Worm (Caenorhabditis elegans) whole organism, young adult: ENCODE measurements around the gene ech-9.

Experiments used
- C17E4.6 ChIP-seq: fragments of 200-800 bp; sonication (Bioruptor generic); IDR thresholded peaks from 2 replicates; pipeline ENCODE4 v1.3.6; 2022; ENCODE audit warnings: missing genetic modification reagents, missing genetic modification characterization, missing compliant biosample characterization
- F10E7.11 ChIP-seq: sonication (generic microtip); optimal IDR thresholded peaks from 2 replicates; lab custom pipeline; 2017; ENCODE audit warnings: mild to moderate bottlenecking, missing genetic modification characterization, moderate library complexity, missing compliant biosample characterization
- F33H1.4 ChIP-seq: fragments of 200-800 bp; sonication (Bioruptor generic); IDR thresholded peaks from 2 replicates; pipeline ENCODE4 v1.3.6; 2022; ENCODE audit warnings: missing genetic modification reagents, missing genetic modification characterization, missing compliant biosample characterization
- F52B5.7 ChIP-seq: sonication (generic microtip); optimal IDR thresholded peaks from 2 replicates; lab custom pipeline; 2016; ENCODE audit warnings: mild to moderate bottlenecking, missing genetic modification characterization, missing compliant biosample characterization
- ZK185.1 ChIP-seq: sonication (generic microtip); optimal IDR thresholded peaks from 2 replicates; lab custom pipeline; 2016; ENCODE audit warnings: mild to moderate bottlenecking, missing genetic modification characterization, missing compliant biosample characterization; ENCODE audit not compliant: poor library complexity, severe bottlenecking
- akir-1 ChIP-seq: fragments of 200-800 bp; sonication (Bioruptor generic); optimal IDR thresholded peaks from 2 replicates; lab custom pipeline; 2018; ENCODE audit warnings: mild to moderate bottlenecking, missing genetic modification characterization, moderate library complexity, missing compliant biosample characterization
- attf-3 ChIP-seq: fragments of 200-800 bp; sonication (Bioruptor generic); conservative IDR thresholded peaks from 2 replicates; pipeline ENCODE4 v1.3.6; 2022; ENCODE audit warnings: missing genetic modification reagents, missing genetic modification characterization, missing compliant biosample characterization
- attf-5 ChIP-seq: fragments of 200-800 bp; sonication (Bioruptor generic); optimal IDR thresholded peaks from 2 replicates; lab custom pipeline; 2018; ENCODE audit warnings: mild to moderate bottlenecking, missing genetic modification characterization, missing compliant biosample characterization
- ccch-3 ChIP-seq: fragments of 200-800 bp; sonication (Bioruptor generic); optimal IDR thresholded peaks from 2 replicates; lab custom pipeline; 2018; ENCODE audit warnings: mild to moderate bottlenecking, missing genetic modification characterization, missing compliant biosample characterization
- cebp-1 ChIP-seq, 2 experiments: fragments of 200-800 bp in 1 of 2; sonication (Bioruptor generic) in 1 of 2; sonication (generic microtip) in 1 of 2; IDR thresholded peaks in 1 of 2; optimal IDR thresholded peaks in 1 of 2; 2 replicates each; pipeline versions ENCODE4 v1.3.6 to Lab custom; 2017 to 2022; ENCODE audit warnings: missing compliant biosample characterization in 2 of 2, missing genetic modification characterization in 2 of 2, mild to moderate bottlenecking in 1 of 2, missing genetic modification reagents in 1 of 2, moderate library complexity in 1 of 2
- cebp-2 ChIP-seq: fragments of 200-800 bp; sonication (Bioruptor generic); IDR thresholded peaks from 2 replicates; pipeline ENCODE4 v1.3.6; 2022; ENCODE audit warnings: missing genetic modification characterization, missing compliant biosample characterization
- ceh-27 ChIP-seq: fragments of 200-800 bp; sonication (Bioruptor generic); optimal IDR thresholded peaks from 2 replicates; lab custom pipeline; 2018; ENCODE audit warnings: mild to moderate bottlenecking, missing genetic modification characterization, moderate library complexity, missing compliant biosample characterization
- ceh-79 ChIP-seq: sonication (generic microtip); optimal IDR thresholded peaks from 2 replicates; lab custom pipeline; 2017; ENCODE audit warnings: mild to moderate bottlenecking, missing genetic modification characterization, missing compliant biosample characterization
- ekl-4 ChIP-seq: fragments of 200-800 bp; sonication (Bioruptor generic); IDR thresholded peaks from 2 replicates; pipeline ENCODE4 v1.3.6; 2022; ENCODE audit warnings: missing genetic modification reagents, missing genetic modification characterization, missing compliant biosample characterization
- him-1 ChIP-seq: sonication (generic microtip); optimal IDR thresholded peaks from 2 replicates; lab custom pipeline; 2016; ENCODE audit warnings: missing genotype, missing genetic modification reagents, missing genetic modification characterization, missing compliant biosample characterization
- hmg-20 ChIP-seq: fragments of 200-800 bp; sonication (Bioruptor generic); IDR thresholded peaks from 2 replicates; pipeline ENCODE4 v1.3.6; 2022; ENCODE audit warnings: missing genetic modification reagents, missing genetic modification characterization, missing compliant biosample characterization
- hrde-1 ChIP-seq: sonication (generic microtip); optimal IDR thresholded peaks from 2 replicates; lab custom pipeline; 2016; ENCODE audit warnings: missing genetic modification characterization, mild to moderate bottlenecking, missing compliant biosample characterization, moderate library complexity, missing genotype, missing genetic modification reagents, borderline replicate concordance
- hsf-1 ChIP-seq: fragments of 200-800 bp; sonication (Bioruptor generic); IDR thresholded peaks from 2 replicates; pipeline ENCODE4 v1.3.6; 2022; ENCODE audit warnings: missing genetic modification reagents, missing genetic modification characterization, missing compliant biosample characterization
- lag-1 ChIP-seq: fragments of 200-800 bp; sonication (Bioruptor generic); IDR thresholded peaks from 2 replicates; pipeline ENCODE4 v1.3.6; 2022; ENCODE audit warnings: missing genetic modification reagents, missing genetic modification characterization, missing compliant biosample characterization
- lin-26 ChIP-seq: fragments of 200-800 bp; sonication (Bioruptor generic); IDR thresholded peaks from 2 replicates; pipeline ENCODE4 v1.3.6; 2022; ENCODE audit warnings: missing genetic modification reagents, missing genetic modification characterization, missing compliant biosample characterization
- lin-35 ChIP-seq, 3 experiments: fragments of 150-350 bp in 2 of 3; sonication (generic microtip) in 1 of 3; optimal IDR thresholded peaks; 2 replicates each; lab custom pipeline; 2014 to 2018; ENCODE audit warnings: missing biosample characterization in 3 of 3, missing genetic modification characterization in 3 of 3, missing genetic modification reagents in 3 of 3
- lin-40 ChIP-seq: sonication (generic microtip); optimal IDR thresholded peaks from 2 replicates; lab custom pipeline; 2016; ENCODE audit warnings: missing genetic modification characterization, mild to moderate bottlenecking, missing compliant biosample characterization, missing genotype, missing genetic modification reagents
- lsy-27 ChIP-seq: sonication (generic microtip); optimal IDR thresholded peaks from 2 replicates; lab custom pipeline; 2017; ENCODE audit warnings: missing genetic modification characterization, mild to moderate bottlenecking, missing compliant biosample characterization, antibody characterized with exemption, missing genotype, borderline replicate concordance; ENCODE audit not compliant: insufficient read depth
- madf-6 ChIP-seq: fragments of 200-800 bp; sonication (Bioruptor generic); IDR thresholded peaks from 2 replicates; pipeline ENCODE4 v1.3.6; 2022; ENCODE audit warnings: missing genetic modification reagents, missing genetic modification characterization, missing compliant biosample characterization
- mes-4 ChIP-seq: sonication (generic microtip); optimal IDR thresholded peaks from 2 replicates; lab custom pipeline; 2016; ENCODE audit warnings: missing genotype, missing genetic modification characterization, missing compliant biosample characterization
- nfyb-1 ChIP-seq: fragments of 200-800 bp; sonication (Bioruptor generic); IDR thresholded peaks from 2 replicates; pipeline ENCODE4 v1.3.6; 2022; ENCODE audit warnings: missing genetic modification reagents, missing genetic modification characterization, missing compliant biosample characterization
- nhr-80 ChIP-seq: sonication (generic microtip); optimal IDR thresholded peaks from 2 replicates; lab custom pipeline; 2016; ENCODE audit warnings: missing genetic modification characterization, missing compliant biosample characterization
- nhr-90 ChIP-seq: sonication (generic microtip); optimal IDR thresholded peaks from 2 replicates; lab custom pipeline; 2016; ENCODE audit warnings: missing genotype, mild to moderate bottlenecking, missing genetic modification characterization, missing compliant biosample characterization
- pbrm-1 ChIP-seq: fragments of 200-800 bp; sonication (Bioruptor generic); IDR thresholded peaks from 2 replicates; pipeline ENCODE4 v1.3.6; 2022; ENCODE audit warnings: missing genetic modification reagents, missing genetic modification characterization, missing compliant biosample characterization
- rec-8 ChIP-seq, 2 experiments: sonication (generic microtip); optimal IDR thresholded peaks; 2 replicates each; lab custom pipeline; 2016; ENCODE audit warnings: mild to moderate bottlenecking in 2 of 2, missing genetic modification characterization in 2 of 2, missing genetic modification reagents in 2 of 2, missing genotype in 2 of 2, missing biosample characterization in 1 of 2, missing compliant biosample characterization in 1 of 2, moderate library complexity in 1 of 2
- sea-2 ChIP-seq: fragments of 200-800 bp; sonication (Bioruptor generic); IDR thresholded peaks from 2 replicates; pipeline ENCODE4 v1.3.6; 2022; ENCODE audit warnings: missing genetic modification characterization, missing compliant biosample characterization
- snpc-1.3 ChIP-seq: sonication (generic microtip); optimal IDR thresholded peaks from 2 replicates; lab custom pipeline; 2017; ENCODE audit warnings: missing genetic modification characterization, mild to moderate bottlenecking, missing compliant biosample characterization, antibody characterized with exemption, moderate library complexity, missing genotype, missing genetic modification reagents; ENCODE audit not compliant: insufficient read depth
- somi-1 ChIP-seq: fragments of 200-800 bp; sonication (Bioruptor generic); optimal IDR thresholded peaks from 2 replicates; lab custom pipeline; 2018; ENCODE audit warnings: mild to moderate bottlenecking, missing genetic modification characterization, missing compliant biosample characterization
- sptf-2 ChIP-seq: fragments of 200-800 bp; sonication (Bioruptor generic); optimal IDR thresholded peaks from 2 replicates; lab custom pipeline; 2018; ENCODE audit warnings: mild to moderate bottlenecking, missing genetic modification characterization, missing compliant biosample characterization
- tbp1 ChIP-seq: fragments of 200-800 bp; sonication (Bioruptor generic); optimal IDR thresholded peaks from 2 replicates; lab custom pipeline; 2018; ENCODE audit warnings: mild to moderate bottlenecking, missing genetic modification characterization, missing compliant biosample characterization
- tlf-1 ChIP-seq: fragments of 200-800 bp; sonication (Bioruptor generic); optimal IDR thresholded peaks from 2 replicates; lab custom pipeline; 2018; ENCODE audit warnings: mild to moderate bottlenecking, missing genetic modification characterization, missing compliant biosample characterization
- zfh-2 ChIP-seq: fragments of 200-800 bp; sonication (Bioruptor generic); conservative IDR thresholded peaks from 2 replicates; pipeline ENCODE4 v1.3.6; 2022; ENCODE audit warnings: missing genetic modification reagents, missing genetic modification characterization, missing compliant biosample characterization
- ztf-18 ChIP-seq: sonication (generic microtip); optimal IDR thresholded peaks from 2 replicates; lab custom pipeline; 2016; ENCODE audit warnings: missing genotype, mild to moderate bottlenecking, missing genetic modification characterization, missing compliant biosample characterization
- ztf-26 ChIP-seq: sonication (generic microtip); optimal IDR thresholded peaks from 2 replicates; lab custom pipeline; 2017; ENCODE audit warnings: missing genetic modification characterization, missing compliant biosample characterization
- ztf-28 ChIP-seq: fragments of 200-800 bp; sonication (Bioruptor generic); IDR thresholded peaks from 2 replicates; pipeline ENCODE4 v1.3.6; 2022; ENCODE audit warnings: missing genetic modification reagents, missing genetic modification characterization, missing compliant biosample characterization
- ztf-3 ChIP-seq: fragments of 200-800 bp; sonication (Bioruptor generic); optimal IDR thresholded peaks from 2 replicates; lab custom pipeline; 2018; ENCODE audit warnings: mild to moderate bottlenecking, missing genetic modification characterization, missing compliant biosample characterization

The ech-9 gene

DNA sequence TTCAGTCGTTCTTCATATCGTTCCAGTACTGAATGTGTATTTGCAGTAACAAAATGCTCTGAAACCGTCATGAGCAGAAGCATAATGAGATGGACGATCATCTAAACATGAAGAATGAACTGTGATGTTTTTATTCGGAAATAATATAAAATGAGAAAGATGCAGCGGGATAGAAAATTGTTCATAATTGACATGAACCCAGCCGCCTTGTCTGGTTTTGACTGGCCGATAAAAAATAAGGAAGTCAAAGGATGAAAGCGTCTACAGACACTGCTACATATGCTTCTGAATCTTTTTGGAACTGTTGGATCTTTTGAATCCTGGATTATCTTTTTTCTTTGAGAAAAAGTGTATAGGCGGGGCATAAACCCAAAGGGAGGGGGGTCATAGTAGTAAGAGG lies 24.4 kb upstream of the ech-9 start, which contains the start of gene F01G10.9:
TSS of gene F01G10.9 (minus strand) at position 101 of the 400 bp plus-strand sequence.
- TF ChIP-seq ztf-28 (GFP tag; lab: Robert Waterston, UW) (no peak), akir-1 (GFP tag; lab: Kevin White, UChicago) (no peak), cebp-2 (GFP tag; lab: Robert Waterston, UW) (no peak), lin-26 (GFP tag; lab: Robert Waterston, UW) (no peak), madf-6 (GFP tag; lab: Robert Waterston, UW) (no peak), snpc-1.3 (tag; lab: Kevin White, UChicago) (no peak), lag-1 (GFP tag; lab: Robert Waterston, UW) (no peak), ccch-3 (GFP tag; lab: Kevin White, UChicago) (no peak), ztf-3 (GFP tag; lab: Kevin White, UChicago) (no peak), hmg-20 (GFP tag; lab: Robert Waterston, UW) (no peak), tbp1 (GFP tag; lab: Kevin White, UChicago) (no peak), ztf-26 (tag; lab: Kevin White, UChicago) (no peak), hrde-1 (tag; lab: Kevin White, UChicago) (no peak), nhr-90 (tag; lab: Kevin White, UChicago) (no peak), hsf-1 (no peak), cebp-1 (GFP tag; IDR thresholded peaks at IDR 0.05; lab: Robert Waterston, UW) (no peak), cebp-1 (tag; optimal IDR thresholded peaks at IDR 0.05; lab: Kevin White, UChicago) (no peak), nhr-80 (no peak), mes-4 (tag; lab: Kevin White, UChicago) (no peak), zfh-2 (GFP tag; lab: Robert Waterston, UW) (no peak)
- TF ChIP-seq, all 124 proteins: peak for 0

DNA sequence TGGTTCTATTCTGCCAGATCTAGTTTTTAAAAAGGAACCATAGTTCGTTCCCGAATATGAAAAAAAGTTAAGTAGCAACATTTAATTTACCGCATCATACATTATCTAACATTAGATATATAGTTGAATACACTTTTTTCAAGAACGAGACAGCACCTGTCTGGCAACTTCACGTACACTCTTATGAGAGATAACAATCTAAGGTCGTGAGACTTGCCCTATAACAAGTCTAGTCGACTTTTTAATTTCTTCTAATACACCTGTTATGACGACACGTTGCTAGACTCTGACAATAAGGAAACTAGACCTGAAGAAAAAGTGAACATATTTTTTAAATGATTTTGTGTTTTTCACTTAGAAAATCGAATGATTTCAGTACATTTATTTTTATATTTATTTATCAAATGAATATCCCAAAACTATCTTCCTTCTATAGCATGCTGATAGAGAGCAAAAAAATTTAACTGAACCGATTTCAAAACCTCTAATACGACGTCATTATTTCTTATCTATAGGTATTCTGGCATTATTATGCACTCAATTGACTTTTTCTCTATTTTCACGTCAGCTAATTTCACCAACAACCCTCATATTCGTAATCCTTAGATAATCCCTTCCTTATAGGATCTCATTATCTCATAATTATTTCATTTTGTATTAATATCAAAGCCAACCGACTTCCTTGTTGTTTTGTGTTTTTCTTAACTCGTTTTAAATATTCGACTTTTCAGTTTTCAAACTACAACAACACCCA lies 17.9 kb upstream of the ech-9 start:
- TF ChIP-seq nfyb-1 (GFP tag; lab: Robert Waterston, UW), result no peak
- TF ChIP-seq cebp-1 (GFP tag; IDR thresholded peaks at IDR 0.05; lab: Robert Waterston, UW), result no peak
- peak; percentile 9 for TF ChIP-seq cebp-1 (tag; optimal IDR thresholded peaks at IDR 0.05; lab: Kevin White, UChicago)
- TF ChIP-seq rec-8 (tag; optimal IDR thresholded peaks at IDR 0.05; lab: Kevin White, UChicago), result no peak
- TF ChIP-seq ekl-4 (GFP tag; lab: Robert Waterston, UW), result 0 out of 2 replicates have a peak, but pooled peaks have one; percentile 5

DNA sequence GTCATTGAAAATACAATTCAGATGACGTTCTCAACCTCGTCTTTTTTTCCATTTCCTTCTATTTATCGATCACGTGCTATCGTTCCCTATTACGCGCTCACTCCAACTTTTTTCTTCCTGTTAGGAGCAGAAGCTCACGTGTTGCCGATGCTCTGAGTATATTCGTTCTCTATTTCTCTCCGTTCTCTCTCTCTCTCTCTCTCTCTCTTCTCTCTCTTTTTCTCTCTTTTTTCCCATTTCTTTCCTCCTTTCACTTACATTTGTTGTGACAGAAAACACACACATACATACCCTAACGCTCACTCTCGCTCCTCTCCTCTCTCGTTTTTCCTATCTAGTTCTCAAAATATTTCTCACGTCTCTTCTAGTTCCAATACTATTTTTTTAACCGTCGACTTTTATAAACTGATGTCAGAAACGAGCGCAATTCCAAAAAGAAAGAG lies 17.2 kb upstream of the ech-9 start:
- TF ChIP-seq attf-3 (GFP tag; lab: Robert Waterston, UW) (0 out of 2 replicates have a peak, but pooled peaks have one; percentile 33), lin-40 (tag; lab: Kevin White, UChicago) (peak; percentile 91), ekl-4 (GFP tag; lab: Robert Waterston, UW) (0 out of 2 replicates have a peak, but pooled peaks have one; percentile 28), ZK185.1 (tag; lab: Kevin White, UChicago) (peak; percentile 32), lin-35 (GFP tag; optimal IDR thresholded peaks at IDR 0.05; lab: Kevin White, UChicago) (peak in 2 of 3 experiments; percentile 32 to 80), nhr-90 (tag; lab: Kevin White, UChicago) (peak; percentile 50), ztf-18 (tag; lab: Kevin White, UChicago) (peak; percentile 21), somi-1 (GFP tag; lab: Kevin White, UChicago) (peak; percentile 84), C17E4.6 (GFP tag; lab: Robert Waterston, UW) (no peak), lsy-27 (no peak), cebp-1 (GFP tag; IDR thresholded peaks at IDR 0.05; lab: Robert Waterston, UW) (peak; percentile 50; the same call in 1 of the 2 replicates), cebp-1 (tag; optimal IDR thresholded peaks at IDR 0.05; lab: Kevin White, UChicago) (peak; percentile 89), ceh-79 (no peak), ceh-27 (GFP tag; lab: Kevin White, UChicago) (peak; percentile 72), F10E7.11 (tag; lab: Kevin White, UChicago) (no peak), pbrm-1 (GFP tag; lab: Robert Waterston, UW) (peak; percentile 81), attf-5 (GFP tag; lab: Kevin White, UChicago) (peak; percentile 93), tlf-1 (peak; percentile 75), him-1 (tag; lab: Kevin White, UChicago) (no peak), sptf-2 (no peak), F52B5.7 (tag; lab: Kevin White, UChicago) (no peak), sea-2 (GFP tag; lab: Robert Waterston, UW) (no peak), F33H1.4 (GFP tag; lab: Robert Waterston, UW) (no peak), hmg-20 (GFP tag; lab: Robert Waterston, UW) (no peak)
